Worm (Caenorhabditis elegans) whole organism, midembryonic: ENCODE measurements around the gene C56G2.4.

Source experiments
- T22C8.4 ChIP-seq: fragments of 200-800 bp; sonication (Bioruptor generic); IDR thresholded peaks from 2 replicates; pipeline ENCODE4 v1.3.6; 2022; ENCODE audit warnings: missing genetic modification characterization, missing compliant biosample characterization
- tab-1 ChIP-seq: fragments of 200-800 bp; sonication (Bioruptor generic); IDR thresholded peaks from 2 replicates; pipeline ENCODE4 v1.3.6; 2022; ENCODE audit warnings: missing genetic modification characterization, missing compliant biosample characterization

- TF ChIP-seq tab-1, result no peak
- no peak for TF ChIP-seq T22C8.4 (GFP tag; lab: Robert Waterston, UW)
Measured at ce11 chrIII:6317345-6317744, 14.2 kb upstream of the C56G2.4 start.
